Fruit fly (Drosophila melanogaster) whole organism, prepupa: Measurements from ENCODE around the gene Bicra.

Experiments
- Blimp-1 ChIP-seq: fragments of 200-800 bp; sonication (Bioruptor generic); optimal IDR thresholded peaks from 3 replicates; lab custom pipeline; 2017; ENCODE audit warnings: missing biosample characterization, missing genetic modification characterization, mild to moderate bottlenecking, moderate library complexity, missing genetic modification reagents
- CG10669 ChIP-seq: fragments of 200-800 bp; sonication (Bioruptor generic); optimal IDR thresholded peaks from 3 replicates; lab custom pipeline; 2018; ENCODE audit warnings: missing biosample characterization, mild to moderate bottlenecking, missing genetic modification characterization, moderate library complexity
- CG11762 ChIP-seq: fragments of 200-800 bp; sonication (Bioruptor generic); optimal IDR thresholded peaks from 3 replicates; lab custom pipeline; 2016; ENCODE audit warnings: missing biosample characterization, missing genetic modification characterization; ENCODE audit not compliant: insufficient read depth
- CG15336 ChIP-seq: fragments of 200-800 bp; sonication (Bioruptor generic); IDR thresholded peaks from 2 replicates; pipeline ENCODE4 v1.3.6; 2022; ENCODE audit warnings: missing biosample characterization, missing genetic modification characterization
- CG1621 ChIP-seq: fragments of 200-800 bp; sonication (Bioruptor generic); optimal IDR thresholded peaks from 3 replicates; lab custom pipeline; 2018; ENCODE audit warnings: missing biosample characterization, mild to moderate bottlenecking, missing genetic modification characterization
- CG3032 ChIP-seq: fragments of 200-800 bp; optimal IDR thresholded peaks from 2 replicates; lab custom pipeline; 2019; ENCODE audit warnings: missing biosample characterization, mild to moderate bottlenecking, missing genetic modification characterization, moderate library complexity
- CG31627 ChIP-seq: fragments of 200-800 bp; sonication (Bioruptor generic); optimal IDR thresholded peaks from 3 replicates; lab custom pipeline; 2016; ENCODE audit warnings: missing biosample characterization, missing genetic modification characterization
- CG32006 ChIP-seq: fragments of 200-800 bp; sonication (Bioruptor generic); optimal IDR thresholded peaks from 3 replicates; lab custom pipeline; 2017; ENCODE audit warnings: missing biosample characterization, mild to moderate bottlenecking, missing genetic modification characterization
- CG34406 ChIP-seq: fragments of 200-800 bp; sonication (Bioruptor generic); optimal IDR thresholded peaks from 3 replicates; lab custom pipeline; 2016; ENCODE audit warnings: missing biosample characterization, missing genetic modification characterization
- CG4318 ChIP-seq: fragments of 200-800 bp; sonication (Bioruptor generic); optimal IDR thresholded peaks from 3 replicates; lab custom pipeline; 2017; ENCODE audit warnings: missing biosample characterization, mild to moderate bottlenecking, missing genetic modification characterization
- CG6163 ChIP-seq: fragments of 200-800 bp; sonication (Bioruptor generic); IDR thresholded peaks from 3 replicates; pipeline ENCODE4 v1.3.6; 2022; ENCODE audit warnings: missing biosample characterization, missing genetic modification characterization
- CG6276 ChIP-seq: fragments of 200-800 bp; sonication (Bioruptor generic); optimal IDR thresholded peaks from 2 replicates; lab custom pipeline; 2017; ENCODE audit warnings: missing biosample characterization, mild to moderate bottlenecking, missing genetic modification characterization
- CG6792 ChIP-seq: fragments of 200-800 bp; sonication (Bioruptor generic); optimal IDR thresholded peaks from 3 replicates; lab custom pipeline; 2016; ENCODE audit warnings: missing biosample characterization, missing genetic modification characterization
- CG6808 ChIP-seq: fragments of 200-800 bp; sonication (Bioruptor generic); optimal IDR thresholded peaks from 3 replicates; lab custom pipeline; 2017; ENCODE audit warnings: missing biosample characterization, missing genetic modification characterization, mild to moderate bottlenecking, moderate library complexity, missing genetic modification reagents
- CG8319 ChIP-seq: fragments of 200-800 bp; sonication (Bioruptor generic); optimal IDR thresholded peaks from 3 replicates; lab custom pipeline; 2016; ENCODE audit warnings: missing biosample characterization, missing genetic modification characterization
- CG8632 ChIP-seq: fragments of 200-800 bp; sonication (Bioruptor generic); optimal IDR thresholded peaks from 3 replicates; lab custom pipeline; 2016; ENCODE audit warnings: missing biosample characterization, missing genetic modification characterization
- Eip75B ChIP-seq: fragments of 200-800 bp; sonication (Bioruptor generic); optimal IDR thresholded peaks from 3 replicates; lab custom pipeline; 2016; ENCODE audit warnings: missing biosample characterization, missing genetic modification characterization
- Eip78C ChIP-seq: fragments of 200-800 bp; sonication (Bioruptor generic); peaks from one replicate; lab custom pipeline; 2016; ENCODE audit warnings: missing biosample characterization, missing genetic modification characterization
- Ets96B ChIP-seq: fragments of 200-800 bp; optimal IDR thresholded peaks from 2 replicates; lab custom pipeline; 2019; ENCODE audit warnings: missing biosample characterization, mild to moderate bottlenecking, missing genetic modification characterization, moderate library complexity
- Gug ChIP-seq: fragments of 200-800 bp; sonication (Bioruptor generic); IDR thresholded peaks from 2 replicates; pipeline ENCODE4 v1.3.6; 2022; ENCODE audit warnings: missing biosample characterization, missing genetic modification characterization
- Hr39 ChIP-seq: fragments of 200-800 bp; sonication (Bioruptor generic); optimal IDR thresholded peaks from 2 replicates; lab custom pipeline; 2016; ENCODE audit warnings: missing biosample characterization, missing genetic modification characterization
- Hr4 ChIP-seq: fragments of 200-800 bp; sonication (Bioruptor generic); optimal IDR thresholded peaks from 3 replicates; lab custom pipeline; 2016; ENCODE audit warnings: missing biosample characterization, missing genetic modification characterization
- Lpt ChIP-seq: fragments of 200-800 bp; sonication (Bioruptor generic); optimal IDR thresholded peaks from 3 replicates; lab custom pipeline; 2016; ENCODE audit warnings: missing biosample characterization, missing genetic modification characterization
- Met ChIP-seq: fragments of 200-800 bp; sonication (Bioruptor generic); optimal IDR thresholded peaks from 3 replicates; lab custom pipeline; 2016; ENCODE audit warnings: missing biosample characterization, missing genetic modification characterization
- OdsH ChIP-seq: fragments of 200-800 bp; sonication (Bioruptor generic); optimal IDR thresholded peaks from 3 replicates; lab custom pipeline; 2016; ENCODE audit warnings: missing biosample characterization, missing genetic modification characterization
- Smox ChIP-seq: fragments of 200-800 bp; sonication (Bioruptor generic); optimal IDR thresholded peaks from 3 replicates; lab custom pipeline; 2016; ENCODE audit warnings: missing biosample characterization, missing genetic modification characterization
- Sox102F ChIP-seq: fragments of 200-800 bp; sonication (Bioruptor generic); optimal IDR thresholded peaks from 2 replicates; lab custom pipeline; 2016; ENCODE audit warnings: missing biosample characterization, mild to moderate bottlenecking, missing genetic modification characterization
- Sox14 ChIP-seq: fragments of 200-800 bp; sonication (Bioruptor generic); optimal IDR thresholded peaks from 3 replicates; lab custom pipeline; 2016; ENCODE audit warnings: missing biosample characterization, missing genetic modification characterization
- cyc ChIP-seq: fragments of 200-800 bp; sonication (Bioruptor generic); optimal IDR thresholded peaks from 3 replicates; lab custom pipeline; 2016; ENCODE audit warnings: missing biosample characterization, missing genetic modification characterization
- dsx ChIP-seq: fragments of 200-800 bp; optimal IDR thresholded peaks from 3 replicates; lab custom pipeline; 2019; ENCODE audit warnings: missing biosample characterization, mild to moderate bottlenecking, missing genetic modification characterization, moderate library complexity; ENCODE audit not compliant: poor library complexity, severe bottlenecking
- eg ChIP-seq: fragments of 200-800 bp; sonication (Bioruptor generic); IDR thresholded peaks from 3 replicates; pipeline ENCODE4 v1.3.6; 2022; ENCODE audit warnings: missing biosample characterization, missing genetic modification characterization
- esn ChIP-seq: fragments of 200-800 bp; sonication (Bioruptor generic); optimal IDR thresholded peaks from 2 replicates; lab custom pipeline; 2016; ENCODE audit warnings: missing biosample characterization, mild to moderate bottlenecking, missing genetic modification characterization, moderate library complexity
- fd85E ChIP-seq: fragments of 200-800 bp; sonication (Bioruptor generic); optimal IDR thresholded peaks from 3 replicates; lab custom pipeline; 2016; ENCODE audit warnings: missing biosample characterization, missing genetic modification characterization
- fkh ChIP-seq: fragments of 200-800 bp; sonication (Bioruptor generic); optimal IDR thresholded peaks from 3 replicates; lab custom pipeline; 2017; ENCODE audit warnings: missing biosample characterization, mild to moderate bottlenecking, missing genetic modification characterization, moderate library complexity
- salr ChIP-seq, 2 experiments: fragments of 200-800 bp; sonication (Bioruptor generic); optimal IDR thresholded peaks; 3 replicates each; lab custom pipeline; 2016 to 2018; ENCODE audit warnings: missing biosample characterization in 2 of 2, missing genetic modification characterization in 2 of 2, mild to moderate bottlenecking in 1 of 2
- ss ChIP-seq, 2 experiments: fragments of 200-800 bp; sonication (Bioruptor generic); optimal IDR thresholded peaks; 2 replicates in 1 of 2; 3 replicates in 1 of 2; lab custom pipeline; 2017 to 2018; ENCODE audit warnings: mild to moderate bottlenecking in 2 of 2, missing biosample characterization in 2 of 2, missing genetic modification characterization in 2 of 2, moderate library complexity in 1 of 2

The Bicra gene

DNA sequence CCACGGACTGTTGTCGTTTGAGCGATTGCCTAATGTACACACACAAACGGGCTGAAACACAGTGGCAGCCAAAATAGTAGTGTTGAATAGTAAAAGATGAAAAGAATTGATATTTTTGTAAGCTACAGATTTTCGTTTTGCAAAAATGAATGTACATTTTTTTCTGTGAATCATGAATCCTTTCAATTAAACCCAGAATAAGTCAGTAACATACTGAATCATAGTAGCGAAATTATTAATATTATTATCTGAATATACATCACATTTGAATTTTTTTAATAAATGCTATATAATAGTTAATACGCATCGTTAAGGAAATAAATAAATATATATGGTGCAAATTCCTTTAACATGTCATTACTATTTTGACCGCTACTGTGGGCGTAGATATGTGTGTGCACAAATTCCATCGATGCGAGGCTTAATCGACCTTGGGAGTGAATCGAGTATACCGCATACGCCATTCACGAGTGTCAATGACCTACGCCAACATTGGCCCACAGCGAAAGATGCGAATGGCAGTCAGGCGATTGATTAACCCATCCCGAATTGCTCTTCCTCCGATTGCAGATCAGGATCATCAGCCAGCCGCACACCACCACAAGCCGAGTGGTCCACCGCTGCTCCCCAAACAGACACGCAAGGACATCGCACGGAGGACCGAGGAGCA is 22.2 kb upstream of the Bicra start (continued):
- TF ChIP-seq Blimp-1 (GFP tag; lab: Kevin White, UChicago) (no peak), Lpt (GFP tag; lab: Kevin White, UChicago) (no peak), CG32006 (GFP tag; lab: Kevin White, UChicago) (no peak), OdsH (GFP tag; lab: Kevin White, UChicago) (no peak), CG8632 (GFP tag; lab: Kevin White, UChicago) (no peak), CG6276 (GFP tag; lab: Kevin White, UChicago) (no peak), CG10669 (GFP tag; lab: Kevin White, UChicago) (no peak), Gug (GFP tag; lab: Robert Waterston, UW) (no peak; the same call in 1 of the 2 replicates), CG6163 (0 out of 3 replicates have a peak, but pooled peaks have one; percentile 48), CG15336 (GFP tag; lab: Robert Waterston, UW) (peak; percentile 75), eg (GFP tag; lab: Robert Waterston, UW) (peak; percentile 60; the same call in 1 of the 3 replicates), Hr39 (GFP tag; lab: Kevin White, UChicago) (no peak), Sox14 (GFP tag; lab: Kevin White, UChicago) (no peak), fkh (GFP tag; lab: Kevin White, UChicago) (no peak), CG11762 (GFP tag; lab: Kevin White, UChicago) (peak; percentile 30)

dm6 chr3R:29049055-29049722 is 13.7 kb upstream of the Bicra start, which contains the start of gene CG11837:
TSS of gene CG11837 (plus strand) at chr3R:29049493.
- TF ChIP-seq CG34406 (GFP tag; lab: Kevin White, UChicago) (no peak), fkh (GFP tag; lab: Kevin White, UChicago) (peak; percentile 74)

DNA sequence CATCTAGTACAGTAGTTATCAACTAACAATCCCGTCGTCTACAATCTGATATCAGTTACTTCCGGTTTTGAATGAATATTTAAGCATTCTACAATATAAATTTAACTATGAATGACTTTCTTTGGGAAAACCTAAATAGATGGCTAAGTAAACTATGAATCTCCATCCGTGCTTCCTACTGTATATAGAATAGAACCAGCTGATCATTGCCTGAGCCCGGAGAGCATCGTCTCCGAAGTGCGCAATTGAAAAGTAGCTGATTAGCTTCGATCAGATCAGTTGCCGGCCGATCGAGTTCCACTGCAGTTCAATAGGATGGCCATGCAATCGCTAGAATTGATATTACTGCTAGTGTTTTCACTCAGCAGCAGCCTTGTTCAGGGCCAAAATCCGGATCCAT is 12.1 kb upstream of the Bicra start, which contains the start of gene CG11841:
TSS of gene CG11841 (plus strand) at position 301 of the 400 bp plus-strand sequence.
- TF ChIP-seq CG6792 (GFP tag; lab: Kevin White, UChicago) (no peak), salr (GFP tag; optimal IDR thresholded peaks at IDR 0.05; lab: Kevin White, UChicago) (no peak)
- TF ChIP-seq, all 60 proteins: peak for 0

DNA sequence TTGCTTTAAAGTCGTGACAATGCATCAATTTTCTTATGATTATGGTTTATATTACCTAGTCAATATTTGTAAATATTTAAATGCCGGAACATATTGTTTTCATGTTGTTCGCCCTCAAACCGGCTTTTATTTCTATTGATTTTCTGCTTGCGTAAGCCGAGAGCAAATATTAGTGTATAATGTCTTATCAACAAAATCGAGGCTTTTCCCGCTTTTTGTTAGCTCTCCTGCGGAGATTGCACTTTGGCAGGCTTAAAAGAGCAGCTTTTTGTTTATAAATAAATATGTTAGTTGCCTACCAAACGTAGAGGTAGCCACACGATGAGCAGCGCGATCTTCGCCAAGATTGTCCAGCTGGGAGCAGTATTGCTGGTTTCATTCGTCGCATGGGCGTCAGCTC is 10.5 kb upstream of the Bicra start, which contains the start of gene CG11842:
TSS of gene CG11842 (plus strand) at position 301 of the 400 bp plus-strand sequence.
- peak; percentile 40 for TF ChIP-seq fkh (GFP tag; lab: Kevin White, UChicago)
- TF ChIP-seq ss (GFP tag; optimal IDR thresholded peaks at IDR 0.05; lab: Kevin White, UChicago) = no peak

DNA sequence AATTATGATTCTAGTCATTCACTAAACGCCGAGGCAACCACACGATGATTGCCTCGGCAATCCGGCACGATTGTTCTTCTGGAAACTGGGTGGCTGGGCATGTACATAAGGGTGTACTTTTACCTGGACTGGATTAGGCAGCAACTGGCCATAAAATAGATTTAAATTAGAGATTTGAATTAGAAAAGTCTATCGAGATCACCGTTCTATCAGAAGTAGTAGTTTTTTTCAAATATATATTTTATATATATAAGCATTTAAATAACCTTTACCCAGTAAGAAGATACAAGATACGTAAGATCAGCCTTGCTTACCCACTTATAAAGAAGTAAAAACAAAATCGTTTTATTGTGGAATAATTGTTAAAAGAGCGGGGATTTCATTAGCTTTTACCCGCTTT is 8.8 kb upstream of the Bicra start, which contains the start of gene CG11843:
TSS of gene CG11843 (plus strand) at position 301 of the 400 bp plus-strand sequence.
- TF ChIP-seq CG6808 = no peak
- no peak for TF ChIP-seq CG11762 (GFP tag; lab: Kevin White, UChicago)
- TF ChIP-seq OdsH (GFP tag; lab: Kevin White, UChicago) = no peak
- no peak for TF ChIP-seq Hr39 (GFP tag; lab: Kevin White, UChicago)
- no peak for TF ChIP-seq Eip78C (GFP tag; lab: Kevin White, UChicago)
- no peak for TF ChIP-seq Sox14 (GFP tag; lab: Kevin White, UChicago)
- no peak for TF ChIP-seq CG3032 (tag; lab: Kevin White, UChicago)
- no peak for TF ChIP-seq cyc (GFP tag; lab: Kevin White, UChicago)
- TF ChIP-seq CG32006 (GFP tag; lab: Kevin White, UChicago) = no peak
- TF ChIP-seq fd85E (GFP tag; lab: Kevin White, UChicago) = no peak
- no peak for TF ChIP-seq CG1621 (tag; lab: Kevin White, UChicago)
- TF ChIP-seq CG34406 (GFP tag; lab: Kevin White, UChicago) = no peak

DNA sequence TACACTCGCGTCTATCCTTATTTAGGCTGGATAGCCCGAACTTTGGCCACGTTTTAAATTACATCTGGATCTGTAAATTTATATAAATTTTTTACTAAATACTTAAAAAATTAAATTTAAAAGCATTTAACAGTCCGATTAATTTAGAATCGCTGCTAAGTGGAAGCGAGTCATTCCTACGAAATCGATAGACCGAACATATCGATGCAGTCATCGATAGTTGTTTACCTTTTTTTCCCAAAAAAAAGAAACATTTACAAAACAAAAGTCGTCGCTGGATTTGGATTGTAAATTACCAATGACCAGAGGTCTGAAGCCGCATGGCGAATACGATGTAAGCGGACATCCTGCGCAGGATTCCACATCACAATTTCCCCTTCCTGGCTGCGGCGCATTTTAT is 7.1 kb upstream of the Bicra start, which contains the start of gene Sirt7:
TSS of gene Sirt7 (plus strand) at position 218 of the 400 bp plus-strand sequence.
- TF ChIP-seq Smox (no peak), Sox102F (GFP tag; lab: Kevin White, UChicago) (no peak), esn (GFP tag; lab: Kevin White, UChicago) (peak; percentile 13), Sox14 (GFP tag; lab: Kevin White, UChicago) (no peak), Met (GFP tag; lab: Kevin White, UChicago) (no peak), CG32006 (GFP tag; lab: Kevin White, UChicago) (no peak), fd85E (GFP tag; lab: Kevin White, UChicago) (no peak), Eip75B (GFP tag; lab: Kevin White, UChicago) (no peak), CG31627 (GFP tag; lab: Kevin White, UChicago) (no peak), Ets96B (tag; lab: Kevin White, UChicago) (peak; percentile 79), Eip78C (GFP tag; lab: Kevin White, UChicago) (no peak), CG6792 (GFP tag; lab: Kevin White, UChicago) (no peak), CG11762 (GFP tag; lab: Kevin White, UChicago) (no peak), Gug (GFP tag; lab: Robert Waterston, UW) (peak; percentile 49), CG8319 (GFP tag; lab: Kevin White, UChicago) (no peak), CG4318 (no peak), Hr4 (GFP tag; lab: Kevin White, UChicago) (no peak), dsx (GFP tag; lab: Kevin White, UChicago) (peak; percentile 74)
